Fruit fly (Drosophila melanogaster): ENCODE results near the gene fan.

DNA sequence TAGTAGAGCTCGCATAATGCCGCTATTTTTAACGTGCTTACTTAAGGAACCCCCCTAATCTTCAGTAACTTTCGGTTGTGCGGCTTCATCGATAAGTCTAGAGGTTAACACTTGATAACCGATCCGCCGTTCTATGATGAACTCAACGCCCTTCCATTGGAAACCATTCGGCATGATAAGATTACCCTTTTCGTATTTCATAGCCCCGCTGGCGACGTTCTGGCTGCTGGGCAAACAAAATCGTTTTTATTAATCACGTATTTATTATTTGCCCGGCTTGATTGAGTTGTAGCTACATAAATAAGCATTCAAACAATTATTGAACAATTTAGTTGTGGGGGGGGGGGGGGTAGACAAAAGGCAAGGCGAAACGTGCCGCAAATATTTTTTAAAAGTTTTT is 15.4 kb upstream of the fan start:
- TF ChIP-seq CG8478 (optimal IDR thresholded peaks at IDR 0.05), result no peak
- no peak for TF ChIP-seq psq (optimal IDR thresholded peaks at IDR 0.05)
- TF ChIP-seq usp (GFP tag; optimal IDR thresholded peaks at IDR 0.05), result no peak
